Fruit fly (Drosophila melanogaster) whole organism, pupa: ENCODE measurements around the gene CG43922.
A peak's percentile ranks its signal among the peaks of the same experiment; 100 is the strongest.

Experiments
- CG10348 ChIP-seq: fragments of 200-800 bp; sonication (Bioruptor generic); IDR thresholded peaks from 2 replicates; pipeline ENCODE4 v1.3.6; 2022; ENCODE audit warnings: missing biosample characterization, missing genetic modification characterization
- CG12605 ChIP-seq: fragments of 200-800 bp; sonication (Bioruptor generic); IDR thresholded peaks from 2 replicates; pipeline ENCODE4 v1.3.6; 2022; ENCODE audit warnings: missing biosample characterization, missing genetic modification characterization
- CG13204 ChIP-seq: fragments of 200-800 bp; sonication (Bioruptor generic); optimal IDR thresholded peaks from 2 replicates; lab custom pipeline; 2018; ENCODE audit warnings: missing biosample characterization, mild to moderate bottlenecking, missing genetic modification characterization, moderate library complexity
- CG14655 ChIP-seq: fragments of 200-800 bp; sonication (Bioruptor generic); optimal IDR thresholded peaks from 3 replicates; lab custom pipeline; 2017; ENCODE audit warnings: mild to moderate bottlenecking, missing biosample characterization, missing genetic modification reagents, missing genetic modification characterization
- CG15710 ChIP-seq: fragments of 200-800 bp; sonication (Bioruptor generic); optimal IDR thresholded peaks from 2 replicates; lab custom pipeline; 2018; ENCODE audit warnings: missing biosample characterization, mild to moderate bottlenecking, missing genetic modification characterization, moderate library complexity
- CG17806 ChIP-seq: fragments of 200-800 bp; sonication (Bioruptor generic); optimal IDR thresholded peaks from 2 replicates; lab custom pipeline; 2018; ENCODE audit warnings: missing biosample characterization, mild to moderate bottlenecking, missing genetic modification characterization, moderate library complexity
- CG32121 ChIP-seq: fragments of 200-800 bp; sonication (Bioruptor generic); IDR thresholded peaks from 2 replicates; pipeline ENCODE4 v1.3.6; 2022; ENCODE audit warnings: missing biosample characterization, missing genetic modification characterization
- CG34367 ChIP-seq: fragments of 200-800 bp; sonication (Bioruptor generic); optimal IDR thresholded peaks from 2 replicates; lab custom pipeline; 2018; ENCODE audit warnings: missing biosample characterization, mild to moderate bottlenecking, missing genetic modification characterization
- CG4496 ChIP-seq: fragments of 200-800 bp; sonication (Bioruptor generic); IDR thresholded peaks from 3 replicates; pipeline ENCODE4 v1.3.6; 2022; ENCODE audit warnings: missing biosample characterization, missing genetic modification characterization
- CG8159 ChIP-seq: fragments of 200-800 bp; sonication (Bioruptor generic); optimal IDR thresholded peaks from 3 replicates; lab custom pipeline; 2018; ENCODE audit warnings: missing biosample characterization, mild to moderate bottlenecking, missing genetic modification characterization, moderate library complexity
- CG8301 ChIP-seq: fragments of 200-800 bp; sonication (Bioruptor generic); optimal IDR thresholded peaks from 2 replicates; lab custom pipeline; 2018; ENCODE audit warnings: missing biosample characterization, mild to moderate bottlenecking, missing genetic modification characterization
- CG9948 ChIP-seq: fragments of 200-800 bp; sonication (Bioruptor generic); optimal IDR thresholded peaks from 2 replicates; lab custom pipeline; 2018; ENCODE audit warnings: missing biosample characterization, mild to moderate bottlenecking, missing genetic modification characterization, moderate library complexity
- D1 ChIP-seq: fragments of 200-800 bp; sonication (Bioruptor generic); optimal IDR thresholded peaks from 2 replicates; lab custom pipeline; 2018; ENCODE audit warnings: missing biosample characterization, mild to moderate bottlenecking, missing genetic modification characterization, moderate library complexity
- EcR ChIP-seq: fragments of 200-800 bp; sonication (Bioruptor generic); optimal IDR thresholded peaks from 3 replicates; lab custom pipeline; 2019; ENCODE audit warnings: missing biosample characterization, missing genetic modification characterization, mild to moderate bottlenecking, moderate library complexity, missing genetic modification reagents
- Ets98B ChIP-seq: fragments of 200-800 bp; sonication (Bioruptor generic); IDR thresholded peaks from 2 replicates; pipeline ENCODE4 v1.3.6; 2022; ENCODE audit warnings: missing biosample characterization, missing genetic modification characterization
- Pif1A ChIP-seq: fragments of 200-800 bp; sonication (Bioruptor generic); optimal IDR thresholded peaks from 3 replicates; lab custom pipeline; 2016; ENCODE audit warnings: missing biosample characterization, missing genetic modification characterization
- Pif1B ChIP-seq: fragments of 200-800 bp; sonication (Bioruptor generic); optimal IDR thresholded peaks from 3 replicates; lab custom pipeline; 2016; ENCODE audit warnings: missing biosample characterization, missing genetic modification characterization
- Snoo ChIP-seq: fragments of 200-800 bp; sonication (Bioruptor generic); optimal IDR thresholded peaks from 3 replicates; lab custom pipeline; 2017; ENCODE audit warnings: missing biosample characterization, mild to moderate bottlenecking, missing genetic modification characterization, inconsistent platforms
- fd96Ca ChIP-seq: fragments of 200-800 bp; sonication (Bioruptor generic); IDR thresholded peaks from 3 replicates; pipeline ENCODE4 v1.3.6; 2022; ENCODE audit warnings: missing biosample characterization, missing genetic modification characterization
- gl ChIP-seq: fragments of 200-800 bp; sonication (Bioruptor generic); optimal IDR thresholded peaks from 2 replicates; lab custom pipeline; 2018; ENCODE audit warnings: missing biosample characterization, mild to moderate bottlenecking, missing genetic modification characterization
- rn ChIP-seq: fragments of 200-800 bp; sonication (Bioruptor generic); IDR thresholded peaks from 2 replicates; pipeline ENCODE4 v1.3.6; 2022; ENCODE audit warnings: missing biosample characterization, missing genetic modification characterization

The CG43922 gene

dm6 chr2L:6351809-6352182, 43.2 kb upstream of the CG43922 start:
- TF ChIP-seq EcR (GFP tag; lab: Kevin White, UChicago) (no peak), CG32121 (GFP tag; lab: Robert Waterston, UW) (no peak), CG17806 (no peak), Snoo (tag; lab: Kevin White, UChicago) (no peak), CG15710 (tag; lab: Kevin White, UChicago) (peak; percentile 14), CG8159 (tag; lab: Kevin White, UChicago) (peak; percentile 38), gl (no peak), CG10348 (GFP tag; lab: Robert Waterston, UW) (no peak), CG14655 (GFP tag; lab: Kevin White, UChicago) (no peak), CG4496 (GFP tag; lab: Robert Waterston, UW) (no peak; the same call in 2 of the 3 replicates), D1 (no peak), CG9948 (tag; lab: Kevin White, UChicago) (no peak), fd96Ca (GFP tag; lab: Robert Waterston, UW) (0 out of 3 replicates have a peak, but pooled peaks have one; percentile 36), rn (GFP tag; lab: Robert Waterston, UW) (no peak), Pif1A (GFP tag; lab: Kevin White, UChicago) (no peak), CG13204 (GFP tag; lab: Kevin White, UChicago) (no peak), Ets98B (peak; percentile 24; the same call in 1 of the 2 replicates)

dm6 chr2L:6350984-6351808, 42.6 kb upstream of the CG43922 start, which contains the start of gene CG9498:
TSS of gene CG9498 (minus strand) at chr2L:6351034.
- no peak for TF ChIP-seq rn (GFP tag; lab: Robert Waterston, UW)
- no peak for TF ChIP-seq CG14655 (GFP tag; lab: Kevin White, UChicago)
- TF ChIP-seq CG12605 (GFP tag; lab: Robert Waterston, UW) = no peak
- TF ChIP-seq CG32121 (GFP tag; lab: Robert Waterston, UW) = no peak
- no peak for TF ChIP-seq CG34367 (tag; lab: Kevin White, UChicago)
- TF ChIP-seq CG13204 (GFP tag; lab: Kevin White, UChicago) = no peak
- no peak for TF ChIP-seq fd96Ca (GFP tag; lab: Robert Waterston, UW)
- TF ChIP-seq Ets98B = no peak
- TF ChIP-seq D1 = no peak
- TF ChIP-seq CG17806 = no peak

dm6 chr2L:6348327-6348726, 39.8 kb upstream of the CG43922 start, which contains the start of gene CG9497:
TSS of gene CG9497 (minus strand) at chr2L:6348427.
- TF ChIP-seq CG8301 (no peak), Pif1B (GFP tag; lab: Kevin White, UChicago) (no peak), rn (GFP tag; lab: Robert Waterston, UW) (no peak), CG9948 (tag; lab: Kevin White, UChicago) (no peak), CG32121 (GFP tag; lab: Robert Waterston, UW) (no peak), EcR (GFP tag; lab: Kevin White, UChicago) (no peak), fd96Ca (GFP tag; lab: Robert Waterston, UW) (no peak), CG13204 (GFP tag; lab: Kevin White, UChicago) (no peak), D1 (no peak), Ets98B (no peak), CG4496 (GFP tag; lab: Robert Waterston, UW) (no peak), Snoo (tag; lab: Kevin White, UChicago) (no peak), CG10348 (GFP tag; lab: Robert Waterston, UW) (no peak), CG14655 (GFP tag; lab: Kevin White, UChicago) (no peak), CG12605 (GFP tag; lab: Robert Waterston, UW) (no peak), CG17806 (no peak), CG34367 (tag; lab: Kevin White, UChicago) (no peak), gl (no peak), Pif1A (GFP tag; lab: Kevin White, UChicago) (no peak), CG8159 (tag; lab: Kevin White, UChicago) (no peak)

DNA sequence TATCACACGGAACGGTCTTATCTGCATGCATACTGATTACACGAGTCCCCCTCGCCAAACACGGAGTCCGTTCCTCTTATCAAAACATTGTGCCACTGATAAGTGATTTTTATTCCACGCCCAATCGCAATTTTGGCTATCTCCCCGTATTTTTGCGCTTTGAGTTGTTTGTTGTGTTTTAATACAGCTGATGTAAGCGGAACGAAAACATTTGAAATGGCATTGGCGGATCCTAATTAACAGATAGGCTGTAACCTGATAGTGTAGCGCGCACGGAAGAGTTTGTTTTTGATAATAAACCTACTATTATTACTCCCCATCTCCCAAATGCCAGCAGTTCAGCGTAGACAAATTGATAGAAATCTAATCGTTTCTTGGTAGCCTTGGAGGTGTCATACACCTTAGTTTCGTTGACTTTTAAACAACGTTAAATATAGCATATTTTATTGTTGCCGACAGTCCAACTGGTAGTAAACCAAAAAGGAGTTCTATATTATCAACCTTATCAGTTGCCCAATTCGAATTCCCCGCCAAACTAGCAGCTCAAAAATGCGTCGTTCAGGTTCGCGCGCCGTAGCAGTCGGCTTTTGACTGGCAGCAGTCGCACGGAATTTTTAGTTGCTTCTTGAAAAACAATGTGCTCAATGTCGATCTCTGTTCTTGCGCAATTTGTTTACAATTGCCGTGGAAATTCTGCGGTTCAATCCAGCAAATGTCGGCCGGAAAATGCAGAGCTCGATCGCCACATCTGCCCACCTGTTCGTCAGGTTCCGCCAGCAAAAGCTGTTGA, 34.7 kb upstream of the CG43922 start:
- TF ChIP-seq CG4496 (GFP tag; lab: Robert Waterston, UW) (peak; percentile 59; the same call in 2 of the 3 replicates), CG17806 (no peak), Pif1A (GFP tag; lab: Kevin White, UChicago) (no peak), CG10348 (GFP tag; lab: Robert Waterston, UW) (no peak)

DNA sequence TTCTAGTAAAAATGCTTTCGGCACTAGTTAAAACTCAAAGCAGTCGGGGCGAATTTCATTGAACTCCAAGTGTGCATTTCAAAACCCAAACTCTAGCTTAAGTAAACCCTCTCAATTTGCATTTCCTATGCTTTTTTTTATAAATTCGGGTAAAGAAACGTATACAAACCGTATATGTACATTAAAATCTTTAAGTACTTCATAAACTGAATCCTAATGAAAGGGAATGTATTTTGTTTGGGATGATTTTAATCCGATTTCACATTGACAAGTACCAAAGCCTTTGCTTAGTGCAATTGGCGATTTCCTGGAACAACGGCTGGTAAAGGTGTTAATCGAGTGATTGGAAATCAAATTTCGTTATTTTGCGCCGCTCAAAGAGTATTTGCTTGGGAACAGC, 32.7 kb upstream of the CG43922 start:
- TF ChIP-seq CG9948 (tag; lab: Kevin White, UChicago) (no peak), CG8159 (tag; lab: Kevin White, UChicago) (no peak), CG12605 (GFP tag; lab: Robert Waterston, UW) (no peak), Ets98B (no peak), CG13204 (GFP tag; lab: Kevin White, UChicago) (no peak), CG15710 (tag; lab: Kevin White, UChicago) (no peak), CG8301 (no peak), Pif1A (GFP tag; lab: Kevin White, UChicago) (no peak), CG4496 (GFP tag; lab: Robert Waterston, UW) (no peak)
